Worm (Caenorhabditis elegans) whole organism, L4/young adult: ENCODE data around the gene Y102A11A.5.

ENCODE experiments used
- W03F9.2 ChIP-seq: fragments of 150-350 bp; optimal IDR thresholded peaks from 2 replicates; lab custom pipeline; 2014; ENCODE audit warnings: missing biosample characterization, missing genetic modification characterization
- dao-5 ChIP-seq: sonication (generic microtip); optimal IDR thresholded peaks from 2 replicates; lab custom pipeline; 2016; ENCODE audit warnings: missing genotype, missing genetic modification characterization, moderate library complexity, missing compliant biosample characterization
- him-1 ChIP-seq: sonication (generic microtip); optimal IDR thresholded peaks from 2 replicates; lab custom pipeline; 2016; ENCODE audit warnings: missing genotype, missing genetic modification reagents, missing genetic modification characterization, missing compliant biosample characterization

Gene Y102A11A.5

DNA sequence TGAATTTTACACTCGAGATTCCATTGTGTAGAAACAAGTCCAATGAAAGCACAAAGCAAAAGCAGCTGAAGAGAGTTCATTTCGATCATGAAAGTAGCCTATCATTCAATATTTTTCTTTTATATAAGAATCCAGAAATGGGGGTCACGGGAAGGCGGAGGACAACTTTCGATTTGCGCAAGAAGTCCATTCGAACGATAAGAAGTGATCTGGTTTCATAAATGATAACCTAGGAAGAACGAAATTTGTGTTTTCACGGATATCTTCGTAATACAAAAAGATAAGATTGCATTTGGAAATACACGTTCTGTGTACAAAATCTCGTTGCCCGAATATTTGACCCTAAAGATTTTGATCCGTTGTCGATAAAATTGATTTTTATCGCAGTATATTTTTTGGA is at the start of gene Y102A11A.5:
Y102A11A.5 (minus strand) TSS at position 175 of the 400 bp plus-strand sequence.
- TF ChIP-seq dao-5 (tag; lab: Kevin White, UChicago) (no peak), W03F9.2 (tag; lab: Kevin White, UChicago) (no peak), him-1 (no peak)

DNA sequence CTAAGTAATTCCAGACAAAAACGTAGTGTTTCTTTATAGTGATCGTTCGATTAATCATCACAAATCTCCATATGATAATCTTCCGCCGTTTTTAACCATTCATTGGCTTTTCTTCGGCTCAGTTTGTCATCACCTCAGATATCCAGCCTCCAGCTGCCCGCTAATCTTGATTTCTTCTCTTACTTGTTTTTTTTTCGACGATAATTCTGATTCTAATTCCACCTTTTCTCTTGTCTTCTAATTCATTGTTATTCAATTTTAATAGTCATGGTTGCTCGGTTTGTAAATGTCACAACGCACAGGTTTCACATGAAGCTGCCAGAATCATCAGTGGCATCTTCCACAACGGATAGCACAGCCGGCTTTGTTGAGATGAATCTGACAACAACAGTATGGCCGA is 48.1 kb upstream of the Y102A11A.5 start, which contains the start of gene F49H12.4:
F49H12.4 (plus strand) TSS at position 301 of the 400 bp plus-strand sequence.
- TF ChIP-seq W03F9.2 (tag; lab: Kevin White, UChicago) = no peak
- no peak for TF ChIP-seq dao-5 (tag; lab: Kevin White, UChicago)
- no peak for TF ChIP-seq him-1

- TF ChIP-seq him-1 (no peak), W03F9.2 (tag; lab: Kevin White, UChicago) (no peak), dao-5 (tag; lab: Kevin White, UChicago) (no peak)
Observed at ce11 chrX:2078822-2079221, 47.4 kb upstream of the Y102A11A.5 start.

- no peak for TF ChIP-seq dao-5 (tag; lab: Kevin White, UChicago)
- TF ChIP-seq him-1 = no peak
- TF ChIP-seq W03F9.2 (tag; lab: Kevin White, UChicago) = no peak
Observed at ce11 chrX:2075169-2075568, 43.8 kb upstream of the Y102A11A.5 start.

- TF ChIP-seq him-1 = no peak
- TF ChIP-seq W03F9.2 (tag; lab: Kevin White, UChicago) = no peak
Observed at ce11 chrX:2074055-2074454, 42.7 kb upstream of the Y102A11A.5 start, which contains the start of gene txdc-12.2. Gene txdc-12.2, plus strand, starts transcription at chrX:2074450.

DNA sequence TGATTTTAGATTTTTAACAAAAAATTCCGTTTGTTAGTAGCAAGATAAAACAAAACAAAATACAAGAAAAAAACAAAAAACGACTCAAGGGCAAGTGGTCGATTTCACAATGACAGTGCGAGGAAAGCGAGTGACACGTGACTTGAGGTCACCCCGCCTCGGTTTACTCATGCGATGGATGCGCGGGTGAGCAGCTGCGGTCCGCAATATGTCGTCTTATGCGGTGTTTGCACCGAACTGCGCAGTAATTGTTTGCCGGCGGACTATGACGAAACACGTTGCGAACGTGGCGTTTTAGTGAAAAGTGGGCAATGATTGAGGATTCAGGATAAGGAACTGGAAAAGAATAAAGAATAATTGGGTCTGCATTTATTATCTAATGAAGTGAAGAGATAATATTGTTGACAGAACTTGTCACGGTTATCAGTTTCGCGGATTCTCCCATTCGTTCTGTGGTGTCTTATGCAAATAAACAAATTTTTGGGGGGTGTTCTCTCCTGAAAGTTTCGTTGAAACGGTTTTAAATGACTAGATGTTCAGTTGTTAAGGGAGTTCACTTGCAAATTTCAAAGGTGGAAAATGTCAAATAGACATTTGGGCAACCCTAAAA is 40.1 kb upstream of the Y102A11A.5 start:
- TF ChIP-seq dao-5 (tag; lab: Kevin White, UChicago) (no peak), W03F9.2 (tag; lab: Kevin White, UChicago) (no peak), him-1 (no peak)

DNA sequence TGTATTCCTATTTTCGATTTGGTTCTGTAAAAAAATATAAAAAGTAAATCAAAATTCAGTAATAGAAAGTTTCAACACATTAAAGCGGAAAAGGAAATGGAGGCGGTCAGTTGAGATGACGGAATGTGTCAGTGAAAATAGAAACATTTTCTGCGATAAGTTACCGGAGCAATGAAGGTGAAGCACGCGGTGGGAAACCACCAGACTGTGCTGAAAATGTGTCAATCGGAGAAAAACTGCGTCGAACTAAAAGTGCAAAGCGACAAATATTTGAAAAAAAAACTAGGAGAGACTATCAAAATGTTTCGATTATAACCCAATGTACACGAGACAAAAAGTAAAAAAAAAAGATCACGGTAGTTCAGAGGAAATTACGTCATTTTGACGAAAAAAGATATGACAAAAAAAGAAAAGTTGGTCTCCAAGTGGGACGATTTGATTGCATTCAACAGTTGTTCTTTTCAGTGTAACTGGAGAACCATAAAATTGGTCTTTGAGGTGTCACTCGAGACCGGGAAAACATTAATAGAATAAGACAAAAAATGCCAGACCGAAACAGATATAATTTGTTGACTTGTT is 39.1 kb upstream of the Y102A11A.5 start, which contains the start of gene acl-4:
acl-4 (minus strand) TSS at position 27 of the 579 bp plus-strand sequence.
- TF ChIP-seq dao-5 (tag; lab: Kevin White, UChicago) (no peak), W03F9.2 (tag; lab: Kevin White, UChicago) (no peak), him-1 (no peak)

DNA sequence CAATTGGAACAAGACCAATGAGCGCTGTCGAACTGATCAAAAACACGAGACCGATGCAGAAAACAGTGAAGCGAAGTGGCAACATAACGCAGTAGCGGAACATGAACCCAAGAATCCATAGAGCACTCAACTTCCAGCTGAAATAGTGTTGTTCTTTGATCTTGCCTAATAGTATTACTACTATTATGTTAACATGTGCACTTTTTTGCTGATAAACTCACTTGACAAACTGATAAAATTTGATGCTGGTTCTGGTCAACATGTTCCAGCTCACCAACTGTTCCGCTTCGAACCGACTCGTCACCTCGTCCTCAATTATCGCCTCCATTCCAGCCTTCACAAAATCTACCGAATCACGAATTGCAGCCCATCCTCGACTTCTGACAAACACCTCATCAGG is 36.9 kb upstream of the Y102A11A.5 start:
- TF ChIP-seq W03F9.2 (tag; lab: Kevin White, UChicago) (no peak), him-1 (no peak), dao-5 (tag; lab: Kevin White, UChicago) (no peak)

DNA sequence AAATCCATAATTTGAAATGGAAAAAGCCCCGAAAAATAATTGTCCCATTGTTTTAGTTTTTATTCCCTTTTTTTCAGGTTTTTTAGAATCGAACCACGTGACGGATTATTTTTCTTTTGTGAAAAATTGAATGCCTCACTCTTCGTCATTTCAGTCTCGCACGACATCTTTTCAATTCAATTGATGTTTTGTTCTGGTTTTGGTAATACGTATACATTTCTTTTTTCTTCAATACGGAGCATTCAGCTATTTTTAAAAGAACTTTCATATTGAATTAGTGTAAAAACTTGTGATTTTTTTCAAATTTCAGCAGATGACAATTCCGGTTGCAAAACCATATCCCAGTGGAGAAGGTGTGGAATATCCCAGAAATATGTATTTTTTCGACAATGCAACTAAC is 33.3 kb upstream of the Y102A11A.5 start, which contains the start of gene F49H12.7:
F49H12.7 (plus strand) TSS at position 301 of the 400 bp plus-strand sequence.
- TF ChIP-seq dao-5 (tag; lab: Kevin White, UChicago) = no peak
- no peak for TF ChIP-seq W03F9.2 (tag; lab: Kevin White, UChicago)
- no peak for TF ChIP-seq him-1

ce11 chrX:2051602-2052001 is 20.2 kb upstream of the Y102A11A.5 start, which contains the start of gene Y102A11A.1:
Gene Y102A11A.1, plus strand, starts transcription at chrX:2051824.
- TF ChIP-seq him-1 = no peak
- no peak for TF ChIP-seq W03F9.2 (tag; lab: Kevin White, UChicago)
- TF ChIP-seq dao-5 (tag; lab: Kevin White, UChicago) = no peak

DNA sequence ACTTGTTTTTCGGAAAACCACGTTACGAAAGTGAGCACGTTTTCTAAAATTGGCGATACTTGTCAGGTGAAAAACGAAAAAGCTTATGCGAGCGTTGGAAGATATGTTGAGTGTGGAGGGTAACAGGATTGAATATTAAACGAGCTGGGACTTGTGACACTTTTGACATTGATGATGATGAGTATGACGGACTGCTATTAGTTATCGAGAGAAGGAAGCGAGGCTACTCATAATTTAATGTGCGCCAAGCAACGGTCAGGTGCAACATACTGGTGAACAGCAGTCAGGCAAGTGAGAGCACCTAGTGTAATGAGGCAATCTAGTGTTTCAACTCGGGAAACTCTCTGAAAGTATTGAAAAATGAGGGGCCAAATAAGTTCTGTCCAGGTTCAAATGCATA is 18.8 kb upstream of the Y102A11A.5 start:
- TF ChIP-seq him-1 = no peak
- TF ChIP-seq W03F9.2 (tag; lab: Kevin White, UChicago) = no peak
- no peak for TF ChIP-seq dao-5 (tag; lab: Kevin White, UChicago)

DNA sequence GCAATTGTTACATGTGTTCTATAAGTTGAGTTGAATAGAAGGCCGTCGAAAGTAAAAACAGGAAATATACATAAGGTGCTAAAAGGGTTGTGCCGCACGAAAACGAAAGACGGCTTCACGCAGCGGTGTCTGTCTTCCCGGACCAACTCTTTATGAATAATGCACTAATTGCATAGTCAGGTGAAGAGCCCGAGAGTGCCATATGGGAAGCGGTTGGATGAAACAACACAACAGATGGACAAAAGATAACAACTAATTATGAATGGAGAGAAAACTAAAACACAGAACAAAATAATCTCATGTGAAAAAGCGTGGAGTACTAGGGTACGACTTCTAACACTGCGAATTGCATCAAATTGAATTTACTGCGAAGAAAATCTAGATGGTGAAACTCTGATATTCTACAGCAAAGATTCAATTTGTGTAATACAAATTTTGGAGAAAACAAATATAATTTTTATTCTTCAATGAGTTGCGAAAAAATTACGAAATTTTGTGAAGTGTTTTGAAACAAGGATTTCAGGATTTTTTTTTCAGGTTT is 17.5 kb upstream of the Y102A11A.5 start:
- TF ChIP-seq him-1 (no peak), dao-5 (tag; lab: Kevin White, UChicago) (no peak), W03F9.2 (tag; lab: Kevin White, UChicago) (no peak)

DNA sequence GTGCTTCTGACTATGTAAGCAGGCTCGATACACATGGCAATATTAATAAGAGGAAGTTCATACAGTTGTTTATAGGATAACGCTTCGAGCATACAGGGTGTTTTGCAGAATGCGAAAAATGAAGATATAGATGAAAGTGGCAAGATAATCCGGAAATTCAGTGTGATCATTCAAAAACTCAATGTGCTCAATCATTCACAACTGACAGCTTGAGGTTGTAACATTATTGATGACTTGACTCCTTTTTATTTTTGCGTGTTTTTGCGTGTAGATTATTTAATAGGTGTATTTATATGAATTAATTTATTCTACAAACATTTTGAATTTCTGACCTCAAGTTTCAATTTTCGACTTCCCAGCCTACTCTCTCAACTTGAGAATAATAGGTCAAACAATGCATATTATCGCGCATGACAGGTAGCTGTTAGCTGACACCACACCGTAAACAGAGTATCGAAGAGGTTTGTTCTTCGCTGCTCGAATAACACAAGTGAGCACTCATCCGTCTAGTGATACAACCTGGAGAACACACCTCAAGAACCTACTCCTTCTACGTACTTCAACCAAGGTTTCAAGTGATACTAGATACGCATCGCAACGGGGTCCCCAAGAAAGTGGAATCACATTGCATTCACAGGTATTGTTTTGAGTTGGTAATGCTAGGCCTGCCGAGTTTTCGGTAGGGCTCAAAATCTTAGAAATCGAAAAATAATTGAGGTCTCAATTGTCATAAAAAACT is 16.0 kb upstream of the Y102A11A.5 start:
- no peak for TF ChIP-seq W03F9.2 (tag; lab: Kevin White, UChicago)
- TF ChIP-seq him-1 = no peak
- no peak for TF ChIP-seq dao-5 (tag; lab: Kevin White, UChicago)
